Fruit fly (Drosophila melanogaster): Measurements from ENCODE around the gene CG3939.

Gene CG3939

DNA sequence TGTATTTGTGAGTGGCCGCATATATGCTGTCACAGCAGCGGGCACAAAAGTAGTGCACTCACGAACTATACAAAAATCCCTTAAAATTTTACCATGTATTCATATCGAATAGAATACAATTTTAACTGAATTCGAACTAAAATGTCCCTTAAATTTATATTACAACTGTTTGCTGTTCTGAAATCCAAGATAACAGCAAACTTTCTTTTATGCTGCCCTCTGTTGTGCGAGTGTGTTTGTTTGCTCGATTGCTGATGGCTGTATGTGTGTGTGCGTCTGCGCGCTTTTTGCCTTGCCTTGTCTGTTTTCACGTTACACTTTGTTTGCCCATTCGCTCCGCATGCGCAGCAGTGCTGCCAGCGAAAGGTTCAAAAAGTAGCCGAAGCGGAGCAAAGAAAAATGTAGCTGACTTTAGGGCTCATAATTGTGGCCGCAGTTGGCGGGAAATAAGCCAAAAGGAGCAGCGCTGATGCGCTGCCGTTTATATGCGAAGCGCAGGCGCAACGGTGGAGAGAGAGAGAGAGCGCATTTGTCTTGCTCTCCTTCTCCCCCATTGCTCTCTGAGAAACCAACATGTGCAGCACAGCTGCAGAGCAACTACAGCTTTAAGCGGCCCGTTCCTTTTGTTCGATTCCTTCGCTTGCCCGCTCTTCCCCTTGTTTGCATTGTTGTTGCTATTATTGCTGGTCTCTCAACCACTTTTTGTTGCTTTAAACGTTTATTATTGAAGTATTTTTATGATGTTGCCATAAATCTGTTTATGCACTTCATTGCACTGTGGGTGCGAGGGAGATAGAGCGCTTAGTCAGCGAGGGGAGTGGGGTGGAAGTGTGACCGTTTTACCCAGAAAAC is 12.2 kb upstream of the CG3939 start (continued):
- TF ChIP-seq ken (GFP tag; IDR thresholded peaks at IDR 0.05), result peak; percentile 93
- TF ChIP-seq CG11723 (GFP tag; optimal IDR thresholded peaks at IDR 0.05), result peak; percentile 86
- TF ChIP-seq CG8944 (GFP tag; optimal IDR thresholded peaks at IDR 0.05), result peak; percentile 89
- no peak for TF ChIP-seq tna (GFP tag; IDR thresholded peaks at IDR 0.05; ENCODE audit: partially characterized antibody)
- peak; percentile 82 for TF ChIP-seq CG5180 (GFP tag; optimal IDR thresholded peaks at IDR 0.05)
- peak; percentile 84 for TF ChIP-seq CG3281 (GFP tag; optimal IDR thresholded peaks at IDR 0.05)
- TF ChIP-seq Usf (GFP tag; optimal IDR thresholded peaks at IDR 0.05), result peak; percentile 88
- peak; percentile 93 for TF ChIP-seq Awh (GFP tag; IDR thresholded peaks at IDR 0.05)
- TF ChIP-seq CG17802 (tag; optimal IDR thresholded peaks at IDR 0.05), result peak; percentile 68
- peak; percentile 60 for TF ChIP-seq Ravus (GFP tag; IDR thresholded peaks at IDR 0.05)
- no peak for TF ChIP-seq pan (optimal IDR thresholded peaks at IDR 0.05)
- peak in 1 of 2 experiments; percentile 93 for TF ChIP-seq pan (GFP tag; optimal IDR thresholded peaks at IDR 0.05 in 1 of 2, IDR thresholded peaks at IDR 0.05 in 1 of 2)
- peak; percentile 84 for TF ChIP-seq CG11247 (GFP tag; IDR thresholded peaks at IDR 0.05)
- TF ChIP-seq cad (GFP tag; optimal IDR thresholded peaks at IDR 0.05), result no peak
- TF ChIP-seq tgo (GFP tag; IDR thresholded peaks at IDR 0.05), result peak; percentile 94
- peak; percentile 93 for TF ChIP-seq CG16815 (GFP tag; optimal IDR thresholded peaks at IDR 0.05)
- peak; percentile 94 for TF ChIP-seq CG17359 (tag; optimal IDR thresholded peaks at IDR 0.05)
- TF ChIP-seq Dad (GFP tag; optimal IDR thresholded peaks at IDR 0.05), result peak; percentile 86
- peak; percentile 75 for TF ChIP-seq fu2 (GFP tag; optimal IDR thresholded peaks at IDR 0.05)
- TF ChIP-seq wor (GFP tag; IDR thresholded peaks at IDR 0.05), result peak; percentile 88
- peak; percentile 98 for TF ChIP-seq Ets65A (GFP tag)
- TF ChIP-seq pros (GFP tag; optimal IDR thresholded peaks at IDR 0.05), result peak; percentile 97
- peak; percentile 79; the same call in 2 of the 3 replicates for TF ChIP-seq CG6175 (GFP tag; IDR thresholded peaks at IDR 0.05)
- TF ChIP-seq ara (GFP tag; IDR thresholded peaks at IDR 0.05), result peak; percentile 93
- TF ChIP-seq Xbp1 (GFP tag; optimal IDR thresholded peaks at IDR 0.05), result peak; percentile 94
- TF ChIP-seq CG34224 (GFP tag; IDR thresholded peaks at IDR 0.05; ENCODE audit: partially characterized antibody), result no peak
- peak; percentile 95 for TF ChIP-seq nmo (GFP tag; optimal IDR thresholded peaks at IDR 0.05)
- peak; percentile 86 for TF ChIP-seq CG14014 (GFP tag; IDR thresholded peaks at IDR 0.05)
- peak; percentile 84 for TF ChIP-seq dimm (GFP tag; IDR thresholded peaks at IDR 0.05)
- TF ChIP-seq B-H1 (GFP tag; IDR thresholded peaks at IDR 0.05), result peak; percentile 89
- TF ChIP-seq Lhr (GFP tag; optimal IDR thresholded peaks at IDR 0.05), result peak; percentile 85
- TF ChIP-seq unc-4 (GFP tag; IDR thresholded peaks at IDR 0.05; ENCODE audit: partially characterized antibody), result 0 out of 2 replicates have a peak, but pooled peaks have one; percentile 17
- TF ChIP-seq Abd-B (GFP tag; optimal IDR thresholded peaks at IDR 0.05), result peak; percentile 84
- TF ChIP-seq CG10462 (GFP tag; optimal IDR thresholded peaks at IDR 0.05), result peak; percentile 90
- peak; percentile 61; the same call in 1 of the 2 replicates for TF ChIP-seq CG16779 (GFP tag; IDR thresholded peaks at IDR 0.05)
- peak; percentile 78 for TF ChIP-seq slou (GFP tag; optimal IDR thresholded peaks at IDR 0.05)
- TF ChIP-seq CG2199 (GFP tag; IDR thresholded peaks at IDR 0.05), result peak; percentile 82; the same call in 1 of the 3 replicates
- peak; percentile 93 for TF ChIP-seq chn (GFP tag; optimal IDR thresholded peaks at IDR 0.05)
- TF ChIP-seq CG15269 (tag; optimal IDR thresholded peaks at IDR 0.05), result peak; percentile 92
- peak; percentile 78 for TF ChIP-seq fd3F (GFP tag; optimal IDR thresholded peaks at IDR 0.05)
- TF ChIP-seq CG9797 (GFP tag; optimal IDR thresholded peaks at IDR 0.05), result peak; percentile 47
- TF ChIP-seq pfk (GFP tag; optimal IDR thresholded peaks at IDR 0.05), result no peak
- TF ChIP-seq CG9727 (GFP tag; optimal IDR thresholded peaks at IDR 0.05), result peak; percentile 95
- peak; percentile 91 for TF ChIP-seq Asciz (GFP tag; optimal IDR thresholded peaks at IDR 0.05)
- TF ChIP-seq lola (GFP tag; optimal IDR thresholded peaks at IDR 0.05), result peak in 1 of 3 experiments; percentile 96
- TF ChIP-seq p53 (GFP tag; optimal IDR thresholded peaks at IDR 0.05), result peak; percentile 78
- TF ChIP-seq Rx (GFP tag; IDR thresholded peaks at IDR 0.05), result peak; percentile 84
- TF ChIP-seq CG15479 (GFP tag; optimal IDR thresholded peaks at IDR 0.05), result peak; percentile 98
